Fruit fly (Drosophila melanogaster) whole organism, embryonic: ENCODE measurements around the gene CG10226.

Source experiments
- Asciz ChIP-seq: fragments of 200-800 bp; sonication (Bioruptor generic); optimal IDR thresholded peaks from 2 replicates; lab custom pipeline; 2017; ENCODE audit warnings: missing biosample characterization, mild to moderate bottlenecking, missing genetic modification characterization, missing genetic modification reagents
- Atf3 ChIP-seq: fragments of 200-800 bp; sonication (Bioruptor generic); optimal IDR thresholded peaks from 3 replicates; lab custom pipeline; 2016; ENCODE audit warnings: missing biosample characterization, missing genetic modification characterization
- BEAF-32 ChIP-seq: fragments of 200-800 bp; sonication (Bioruptor generic); optimal IDR thresholded peaks from 3 replicates; lab custom pipeline; 2017; ENCODE audit warnings: missing biosample characterization, missing genetic modification characterization, mild to moderate bottlenecking, moderate library complexity, missing genetic modification reagents
- CG11398 ChIP-seq: fragments of 200-800 bp; sonication (Bioruptor generic); optimal IDR thresholded peaks from 2 replicates; lab custom pipeline; 2016; ENCODE audit warnings: missing biosample characterization, missing genetic modification characterization
- CG12744 ChIP-seq: fragments of 200-800 bp; sonication (Bioruptor generic); optimal IDR thresholded peaks from 2 replicates; lab custom pipeline; 2016; ENCODE audit warnings: missing biosample characterization, missing genetic modification characterization
- CG14050 ChIP-seq: fragments of 200-800 bp; sonication (Bioruptor generic); IDR thresholded peaks from 3 replicates; pipeline ENCODE4 v1.3.6; 2022; ENCODE audit warnings: missing biosample characterization, missing genetic modification characterization
- CG14667 ChIP-seq: fragments of 200-800 bp; sonication (Bioruptor generic); IDR thresholded peaks from 2 replicates; pipeline ENCODE4 v1.3.6; 2022; ENCODE audit warnings: missing biosample characterization, missing genetic modification characterization
- CG17359 ChIP-seq: fragments of 200-800 bp; sonication (Bioruptor generic); optimal IDR thresholded peaks from 3 replicates; lab custom pipeline; 2018; ENCODE audit warnings: missing biosample characterization, mild to moderate bottlenecking, missing genetic modification characterization, moderate library complexity
- CG17802 ChIP-seq: fragments of 200-800 bp; sonication (Bioruptor generic); optimal IDR thresholded peaks from 2 replicates; lab custom pipeline; 2018; ENCODE audit warnings: missing biosample characterization, mild to moderate bottlenecking, missing genetic modification characterization, moderate library complexity
- CG5180 ChIP-seq: fragments of 200-800 bp; sonication (Bioruptor generic); optimal IDR thresholded peaks from 3 replicates; lab custom pipeline; 2017; ENCODE audit warnings: missing biosample characterization, missing genetic modification characterization, mild to moderate bottlenecking, moderate library complexity, missing genetic modification reagents
- CG6854 ChIP-seq: fragments of 200-800 bp; sonication (Bioruptor generic); optimal IDR thresholded peaks from 3 replicates; lab custom pipeline; 2017; ENCODE audit warnings: missing biosample characterization, mild to moderate bottlenecking, missing genetic modification characterization
- CG7839 ChIP-seq: fragments of 200-800 bp; sonication (Bioruptor generic); optimal IDR thresholded peaks from 3 replicates; lab custom pipeline; 2018; ENCODE audit warnings: missing biosample characterization, mild to moderate bottlenecking, missing genetic modification characterization, moderate library complexity
- CG8281 ChIP-seq: fragments of 200-800 bp; sonication (Bioruptor generic); optimal IDR thresholded peaks from 2 replicates; lab custom pipeline; 2018; ENCODE audit warnings: missing biosample characterization, mild to moderate bottlenecking, missing genetic modification characterization, moderate library complexity
- CG8290 ChIP-seq, 3 experiments: fragments of 200-800 bp; sonication (Bioruptor generic); optimal IDR thresholded peaks; 2 replicates each; lab custom pipeline; 2016 to 2019; ENCODE audit warnings: missing biosample characterization in 3 of 3, missing genetic modification characterization in 3 of 3, mild to moderate bottlenecking in 2 of 3, moderate library complexity in 1 of 3
- Dbx ChIP-seq: fragments of 200-800 bp; sonication (Bioruptor generic); IDR thresholded peaks from 3 replicates; pipeline ENCODE4 v1.3.6; 2022; ENCODE audit warnings: missing biosample characterization, missing genetic modification characterization
- Doc3 ChIP-seq: fragments of 200-800 bp; sonication (Bioruptor generic); IDR thresholded peaks from 3 replicates; pipeline ENCODE4 v1.3.6; 2022; ENCODE audit warnings: missing biosample characterization, missing genetic modification characterization; ENCODE audit not compliant: partially characterized antibody
- HLH4C ChIP-seq: fragments of 200-800 bp; sonication (Bioruptor generic); IDR thresholded peaks from 3 replicates; pipeline ENCODE4 v1.3.6; 2022; ENCODE audit warnings: missing biosample characterization, missing genetic modification characterization; ENCODE audit not compliant: partially characterized antibody
- Lpt ChIP-seq: fragments of >200 bp; optimal IDR thresholded peaks from 2 replicates; lab custom pipeline; 2018; ENCODE audit warnings: missing biosample characterization, missing genetic modification characterization
- NFAT ChIP-seq: fragments of 200-800 bp; sonication (Bioruptor generic); IDR thresholded peaks from 2 replicates; pipeline ENCODE4 v1.3.6; 2022; ENCODE audit warnings: missing biosample characterization, missing genetic modification characterization
- PHDP ChIP-seq: fragments of 200-800 bp; sonication (Bioruptor generic); optimal IDR thresholded peaks from 3 replicates; lab custom pipeline; 2018; ENCODE audit warnings: missing biosample characterization, mild to moderate bottlenecking, missing genetic modification characterization, moderate library complexity
- Rx ChIP-seq: fragments of 200-800 bp; sonication (Bioruptor generic); IDR thresholded peaks from 2 replicates; pipeline ENCODE4 v1.3.6; 2022; ENCODE audit warnings: missing biosample characterization, missing genetic modification characterization
- Sox100B ChIP-seq: fragments of 200-800 bp; sonication (Bioruptor generic); optimal IDR thresholded peaks from 3 replicates; lab custom pipeline; 2018; ENCODE audit warnings: missing biosample characterization, mild to moderate bottlenecking, missing genetic modification characterization
- Taf1 ChIP-seq: fragments of 200-800 bp; sonication (Bioruptor generic); IDR thresholded peaks from 2 replicates; pipeline ENCODE4 v1.3.6; 2022; ENCODE audit warnings: missing biosample characterization, missing genetic modification characterization
- Vsx1 ChIP-seq: fragments of 200-800 bp; sonication (Bioruptor generic); optimal IDR thresholded peaks from 2 replicates; lab custom pipeline; 2017; ENCODE audit warnings: missing biosample characterization, mild to moderate bottlenecking, missing genetic modification characterization, missing genetic modification reagents
- abd-A ChIP-seq: fragments of 200-800 bp; sonication (Bioruptor generic); optimal IDR thresholded peaks from 3 replicates; lab custom pipeline; 2019; ENCODE audit warnings: missing biosample characterization, mild to moderate bottlenecking, missing genetic modification characterization, moderate library complexity
- ac ChIP-seq: fragments of 200-800 bp; sonication (Bioruptor generic); optimal IDR thresholded peaks from 3 replicates; lab custom pipeline; 2017; ENCODE audit warnings: missing biosample characterization, mild to moderate bottlenecking, missing genetic modification characterization
- crc ChIP-seq: fragments of 200-800 bp; sonication (Bioruptor generic); optimal IDR thresholded peaks from 2 replicates; lab custom pipeline; 2016; ENCODE audit warnings: missing biosample characterization, missing genetic modification characterization
- disco-r ChIP-seq: fragments of 200-800 bp; sonication (Bioruptor generic); optimal IDR thresholded peaks from 2 replicates; lab custom pipeline; 2016; ENCODE audit warnings: missing biosample characterization, missing genetic modification characterization
- exex ChIP-seq: fragments of 200-800 bp; sonication (Bioruptor generic); optimal IDR thresholded peaks from 4 replicates; lab custom pipeline; 2018; ENCODE audit warnings: missing biosample characterization, mild to moderate bottlenecking, missing genetic modification characterization, moderate library complexity
- eyg ChIP-seq: fragments of 200-800 bp; sonication (Bioruptor generic); optimal IDR thresholded peaks from 3 replicates; lab custom pipeline; 2016; ENCODE audit warnings: missing biosample characterization, missing genetic modification characterization
- fd3F ChIP-seq: fragments of 200-800 bp; sonication (Bioruptor generic); optimal IDR thresholded peaks from 2 replicates; lab custom pipeline; 2018; ENCODE audit warnings: missing biosample characterization, mild to moderate bottlenecking, missing genetic modification characterization, moderate library complexity
- fd64A ChIP-seq: fragments of 200-800 bp; sonication (Bioruptor generic); optimal IDR thresholded peaks from 3 replicates; lab custom pipeline; 2018; ENCODE audit warnings: missing biosample characterization, mild to moderate bottlenecking, missing genetic modification characterization
- fd96Cb ChIP-seq: fragments of 200-800 bp; sonication (Bioruptor generic); optimal IDR thresholded peaks from 2 replicates; lab custom pipeline; 2018; ENCODE audit warnings: missing biosample characterization, mild to moderate bottlenecking, missing genetic modification characterization, moderate library complexity
- gsb ChIP-seq: fragments of 200-800 bp; sonication (Bioruptor generic); IDR thresholded peaks from 2 replicates; pipeline ENCODE4 v1.3.6; 2022; ENCODE audit warnings: missing biosample characterization, missing genetic modification characterization
- jing ChIP-seq: fragments of 200-800 bp; sonication (Bioruptor generic); optimal IDR thresholded peaks from 2 replicates; lab custom pipeline; 2018; ENCODE audit warnings: missing biosample characterization, mild to moderate bottlenecking, missing genetic modification characterization
- jumu ChIP-seq: fragments of 200-800 bp; sonication (Bioruptor generic); optimal IDR thresholded peaks from 3 replicates; lab custom pipeline; 2016; ENCODE audit warnings: missing biosample characterization, missing genetic modification characterization
- lmd ChIP-seq: fragments of 200-800 bp; sonication (Bioruptor generic); IDR thresholded peaks from 2 replicates; pipeline ENCODE4 v1.3.6; 2022; ENCODE audit warnings: missing biosample characterization, missing genetic modification characterization
- mld ChIP-seq: fragments of 200-800 bp; sonication (Bioruptor generic); IDR thresholded peaks from 3 replicates; pipeline ENCODE4 v1.3.6; 2022; ENCODE audit warnings: missing biosample characterization, missing genetic modification characterization; ENCODE audit not compliant: partially characterized antibody
- nerfin-1 ChIP-seq: fragments of 200-800 bp; sonication (Bioruptor generic); optimal IDR thresholded peaks from 3 replicates; lab custom pipeline; 2019; ENCODE audit warnings: missing biosample characterization, mild to moderate bottlenecking, missing genetic modification characterization, moderate library complexity
- pnt ChIP-seq: fragments of 200-800 bp; sonication (Bioruptor generic); optimal IDR thresholded peaks from 3 replicates; lab custom pipeline; 2016; ENCODE audit warnings: missing biosample characterization, missing genetic modification characterization
- sc ChIP-seq, 3 experiments: fragments of >200 bp in 2 of 3; fragments of 200-800 bp in 1 of 3; sonication (Bioruptor generic) in 1 of 3; optimal IDR thresholded peaks; 2 replicates in 2 of 3; 3 replicates in 1 of 3; lab custom pipeline; 2017; ENCODE audit warnings: mild to moderate bottlenecking in 1 of 3, missing biosample characterization in 1 of 3, missing genetic modification characterization in 1 of 3, missing genetic modification reagents in 1 of 3
- sd ChIP-seq: fragments of 200-800 bp; sonication (Bioruptor generic); optimal IDR thresholded peaks from 3 replicates; lab custom pipeline; 2018; ENCODE audit warnings: missing biosample characterization, mild to moderate bottlenecking, missing genetic modification characterization, moderate library complexity
- sens-2 ChIP-seq: fragments of 200-800 bp; sonication (Bioruptor generic); IDR thresholded peaks from 2 replicates; pipeline ENCODE4 v1.3.6; 2022; ENCODE audit warnings: missing biosample characterization, missing genetic modification characterization
- sima ChIP-seq: fragments of 200-800 bp; sonication (Bioruptor generic); optimal IDR thresholded peaks from 2 replicates; lab custom pipeline; 2016; ENCODE audit warnings: missing biosample characterization, missing genetic modification characterization
- ttk ChIP-seq: fragments of 200-800 bp; sonication (Bioruptor generic); IDR thresholded peaks from 2 replicates; pipeline ENCODE4 v2.1.2; 2022; ENCODE audit warnings: missing biosample characterization, missing genetic modification characterization
- z ChIP-seq: fragments of 200-800 bp; sonication (Bioruptor generic); IDR thresholded peaks from 3 replicates; pipeline ENCODE4 v1.3.6; 2022; ENCODE audit warnings: missing biosample characterization, missing genetic modification characterization
- zen2 ChIP-seq: fragments of 200-800 bp; sonication (Bioruptor generic); IDR thresholded peaks from 3 replicates; pipeline ENCODE4 v1.3.6; 2022; ENCODE audit warnings: missing biosample characterization, missing genetic modification characterization; ENCODE audit not compliant: partially characterized antibody
- zfh2 ChIP-seq: fragments of 200-800 bp; sonication (Bioruptor generic); optimal IDR thresholded peaks from 2 replicates; lab custom pipeline; 2016; ENCODE audit warnings: missing biosample characterization, missing genetic modification characterization

Gene CG10226

DNA sequence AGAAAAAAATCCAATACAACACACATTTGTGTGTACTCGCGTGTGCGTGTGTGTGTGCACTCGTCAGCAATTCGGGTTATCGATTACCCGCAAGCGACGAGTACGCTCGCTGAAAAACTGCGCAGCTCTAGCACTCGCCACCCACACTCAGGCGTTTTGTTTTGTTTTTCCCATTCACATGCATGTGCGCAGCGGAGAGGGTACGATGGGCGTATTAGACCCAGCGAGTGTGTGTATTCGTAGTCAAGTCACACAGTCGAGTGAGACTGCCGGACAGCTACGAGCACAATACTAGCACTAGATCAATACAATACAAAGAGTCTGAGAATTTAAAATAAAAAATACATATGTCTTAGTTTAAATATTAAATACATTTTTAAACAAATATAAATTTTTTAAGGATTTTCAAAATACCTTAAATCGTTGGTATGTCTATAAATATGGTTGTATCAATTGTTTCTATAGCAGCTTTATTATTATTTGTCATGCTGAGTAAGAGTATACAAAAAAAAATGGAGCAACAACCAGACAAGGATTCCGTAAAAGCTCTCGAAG lies 54.9 kb downstream of the CG10226 start, which contains the start of the genes D19B and CG43293 (continued):
- TF ChIP-seq sc (optimal IDR thresholded peaks at IDR 0.05; lab: Kevin White, UChicago) (no peak), sc (GFP tag; optimal IDR thresholded peaks at IDR 0.05; lab: Kevin White, UChicago) (peak; percentile 65), zfh2 (GFP tag; lab: Kevin White, UChicago) (peak; percentile 86), Doc3 (no peak), NFAT (GFP tag; lab: Robert Waterston, UW) (peak; percentile 96), Atf3 (peak; percentile 77), Dbx (GFP tag; lab: Robert Waterston, UW) (peak; percentile 90), Vsx1 (no peak), Asciz (GFP tag; lab: Kevin White, UChicago) (peak; percentile 80), ac (GFP tag; lab: Kevin White, UChicago) (peak; percentile 28), nerfin-1 (peak; percentile 58), Sox100B (GFP tag; lab: Kevin White, UChicago) (peak; percentile 85), CG8281 (tag; lab: Kevin White, UChicago) (peak; percentile 61), sens-2 (peak; percentile 64), sima (GFP tag; lab: Kevin White, UChicago) (peak; percentile 23), CG8290 (GFP tag; optimal IDR thresholded peaks at IDR 0.05; lab: Kevin White, UChicago) (peak; percentile 74), CG8290 (tag; optimal IDR thresholded peaks at IDR 0.05; lab: Kevin White, UChicago) (peak in 1 of 2 experiments; percentile 98), CG17359 (tag; lab: Kevin White, UChicago) (peak; percentile 92), gsb (GFP tag; lab: Robert Waterston, UW) (peak; percentile 75), eyg (peak; percentile 78), CG14667 (GFP tag; lab: Robert Waterston, UW) (peak; percentile 77), abd-A (no peak), CG11398 (GFP tag; lab: Kevin White, UChicago) (peak; percentile 64), BEAF-32 (GFP tag; lab: Kevin White, UChicago) (peak; percentile 43), Rx (peak; percentile 84), jing (GFP tag; lab: Kevin White, UChicago) (no peak), fd3F (GFP tag; lab: Kevin White, UChicago) (peak; percentile 81), PHDP (tag; lab: Kevin White, UChicago) (peak; percentile 88), disco-r (GFP tag; lab: Kevin White, UChicago) (peak; percentile 57), exex (tag; lab: Kevin White, UChicago) (no peak), Lpt (GFP tag; lab: Kevin White, UChicago) (no peak), jumu (GFP tag; lab: Kevin White, UChicago) (peak; percentile 89), CG12744 (GFP tag; lab: Kevin White, UChicago) (peak; percentile 78), HLH4C (GFP tag; lab: Robert Waterston, UW) (peak; percentile 43; the same call in 1 of the 3 replicates), pnt (peak; percentile 83), zen2 (GFP tag; lab: Robert Waterston, UW) (peak; percentile 5; the same call in 1 of the 3 replicates), CG14050 (GFP tag; lab: Robert Waterston, UW) (peak; percentile 82), CG7839 (tag; lab: Kevin White, UChicago) (peak; percentile 88), CG5180 (GFP tag; lab: Kevin White, UChicago) (no peak), fd96Cb (tag; lab: Kevin White, UChicago) (peak; percentile 83), ttk (GFP tag; lab: Robert Waterston, UW) (peak; percentile 67), lmd (peak; percentile 93), crc (GFP tag; lab: Kevin White, UChicago) (peak; percentile 81), z (peak; percentile 68; the same call in 1 of the 3 replicates), sd (peak; percentile 75), Taf1 (GFP tag; lab: Robert Waterston, UW) (peak; percentile 82), mld (GFP tag; lab: Robert Waterston, UW) (no peak), CG17802 (tag; lab: Kevin White, UChicago) (peak; percentile 60), CG6854 (GFP tag; lab: Kevin White, UChicago) (peak; percentile 64), fd64A (GFP tag; lab: Kevin White, UChicago) (peak; percentile 64)
